Fruit fly (Drosophila melanogaster) whole organism, embryonic: Measurements from ENCODE around the gene CG43638.

Experiments used
- Aef1 ChIP-seq: fragments of 200-800 bp; sonication (Bioruptor generic); IDR thresholded peaks from 3 replicates; pipeline ENCODE4 v1.3.6; 2022; ENCODE audit warnings: missing biosample characterization, missing genetic modification characterization
- Atf6 ChIP-seq: fragments of 200-800 bp; sonication (Bioruptor generic); IDR thresholded peaks from 2 replicates; pipeline ENCODE4 v1.3.6; 2022; ENCODE audit warnings: missing biosample characterization, missing genetic modification characterization
- CG10209 ChIP-seq: fragments of 200-800 bp; sonication (Bioruptor generic); optimal IDR thresholded peaks from 3 replicates; lab custom pipeline; 2017; ENCODE audit warnings: missing biosample characterization, mild to moderate bottlenecking, missing genetic modification characterization, missing genetic modification reagents
- CG10321 ChIP-seq: fragments of 200-800 bp; sonication (Bioruptor generic); IDR thresholded peaks from 2 replicates; pipeline ENCODE4 v1.3.6; 2022; ENCODE audit warnings: missing biosample characterization, missing genetic modification characterization
- CG10543 ChIP-seq: fragments of 200-800 bp; sonication (Bioruptor generic); optimal IDR thresholded peaks from 3 replicates; lab custom pipeline; 2017; ENCODE audit warnings: missing biosample characterization, mild to moderate bottlenecking, missing genetic modification characterization, moderate library complexity
- CG11247 ChIP-seq: fragments of 200-800 bp; sonication (Bioruptor generic); IDR thresholded peaks from 2 replicates; pipeline ENCODE4 v1.3.6; 2022; ENCODE audit warnings: missing biosample characterization, missing genetic modification characterization
- CG12659 ChIP-seq: fragments of 200-800 bp; sonication (Bioruptor generic); optimal IDR thresholded peaks from 3 replicates; lab custom pipeline; 2017; ENCODE audit warnings: mild to moderate bottlenecking, missing biosample characterization, missing genetic modification reagents, missing genetic modification characterization
- CG13287 ChIP-seq: fragments of 200-800 bp; sonication (Bioruptor generic); IDR thresholded peaks from 2 replicates; pipeline ENCODE4 v1.3.6; 2022; ENCODE audit warnings: missing biosample characterization, missing genetic modification characterization; ENCODE audit not compliant: partially characterized antibody
- CG13296 ChIP-seq: fragments of 200-800 bp; sonication (Bioruptor generic); optimal IDR thresholded peaks from 3 replicates; lab custom pipeline; 2018; ENCODE audit warnings: missing biosample characterization, mild to moderate bottlenecking, missing genetic modification characterization
- CG14441 ChIP-seq: fragments of 200-800 bp; sonication (Bioruptor generic); IDR thresholded peaks from 2 replicates; pipeline ENCODE4 v1.3.6; 2022; ENCODE audit warnings: missing biosample characterization, missing genetic modification characterization
- CG17186 ChIP-seq: fragments of 200-800 bp; sonication (Bioruptor generic); optimal IDR thresholded peaks from 3 replicates; lab custom pipeline; 2017; ENCODE audit warnings: missing biosample characterization, missing genetic modification reagents, missing genetic modification characterization
- CG18011 ChIP-seq: fragments of 200-800 bp; sonication (Bioruptor generic); optimal IDR thresholded peaks from 2 replicates; lab custom pipeline; 2017; ENCODE audit warnings: missing biosample characterization, missing genetic modification characterization, mild to moderate bottlenecking, moderate library complexity, missing genotype
- CG2116 ChIP-seq: fragments of 200-800 bp; sonication (Bioruptor generic); optimal IDR thresholded peaks from 3 replicates; lab custom pipeline; 2018; ENCODE audit warnings: missing biosample characterization, mild to moderate bottlenecking, missing genetic modification characterization
- CG3847 ChIP-seq: fragments of 200-800 bp; sonication (Bioruptor generic); IDR thresholded peaks from 2 replicates; pipeline ENCODE4 v1.3.6; 2022; ENCODE audit warnings: missing biosample characterization, missing genetic modification characterization
- CG4854 ChIP-seq: fragments of 200-800 bp; sonication (Bioruptor generic); optimal IDR thresholded peaks from 2 replicates; lab custom pipeline; 2016; ENCODE audit warnings: missing biosample characterization, missing genetic modification characterization, inconsistent platforms
- CG7271 ChIP-seq: fragments of 200-800 bp; sonication (Bioruptor generic); optimal IDR thresholded peaks from 2 replicates; lab custom pipeline; 2018; ENCODE audit warnings: missing biosample characterization, mild to moderate bottlenecking, missing genetic modification characterization, moderate library complexity
- CHES-1-like ChIP-seq: fragments of 200-800 bp; sonication (Bioruptor generic); optimal IDR thresholded peaks from 2 replicates; lab custom pipeline; 2016; ENCODE audit warnings: missing biosample characterization, missing genetic modification characterization
- D ChIP-seq, 2 experiments: fragments of 200-800 bp in 1 of 2; fragments of >200 bp in 1 of 2; sonication (Bioruptor generic) in 1 of 2; optimal IDR thresholded peaks; 2 replicates in 1 of 2; 3 replicates in 1 of 2; lab custom pipeline; 2017; ENCODE audit warnings: mild to moderate bottlenecking in 1 of 2, missing biosample characterization in 1 of 2, missing genetic modification characterization in 1 of 2, missing genetic modification reagents in 1 of 2
- Dfd ChIP-seq, 2 experiments: fragments of >200 bp; optimal IDR thresholded peaks; 2 replicates each; lab custom pipeline; 2017; ENCODE audit warnings: missing biosample characterization in 2 of 2, missing genetic modification characterization in 2 of 2
- Med ChIP-seq: fragments of 200-800 bp; sonication (Bioruptor generic); peaks from one replicate; lab custom pipeline; 2016; ENCODE audit warnings: missing biosample characterization, missing genetic modification characterization, mild to moderate bottlenecking, inconsistent platforms, moderate library complexity
- Mes4 ChIP-seq: fragments of 200-800 bp; sonication (Bioruptor generic); optimal IDR thresholded peaks from 2 replicates; lab custom pipeline; 2016; ENCODE audit warnings: missing biosample characterization, missing genetic modification characterization
- Nf-YC ChIP-seq: fragments of 200-800 bp; optimal IDR thresholded peaks from 3 replicates; lab custom pipeline; 2019; ENCODE audit warnings: missing biosample characterization, mild to moderate bottlenecking, missing genetic modification characterization, moderate library complexity
- Optix ChIP-seq: fragments of 200-800 bp; sonication (Bioruptor generic); IDR thresholded peaks from 3 replicates; pipeline ENCODE4 v1.3.6; 2022; ENCODE audit warnings: missing biosample characterization, missing genetic modification characterization
- Poxn ChIP-seq: fragments of 200-800 bp; sonication (Bioruptor generic); IDR thresholded peaks from 2 replicates; pipeline ENCODE4 v1.3.6; 2022; ENCODE audit warnings: missing biosample characterization, missing genetic modification characterization
- Rx ChIP-seq: fragments of 200-800 bp; sonication (Bioruptor generic); IDR thresholded peaks from 2 replicates; pipeline ENCODE4 v1.3.6; 2022; ENCODE audit warnings: missing biosample characterization, missing genetic modification characterization
- bab2 ChIP-seq: fragments of 200-800 bp; sonication (Bioruptor generic); optimal IDR thresholded peaks from 2 replicates; lab custom pipeline; 2016; ENCODE audit warnings: missing biosample characterization, missing genetic modification characterization
- bigmax ChIP-seq: fragments of 200-800 bp; sonication (Bioruptor generic); optimal IDR thresholded peaks from 2 replicates; lab custom pipeline; 2018; ENCODE audit warnings: missing biosample characterization, mild to moderate bottlenecking, missing genetic modification characterization
- cato ChIP-seq: fragments of 200-800 bp; sonication (Bioruptor generic); optimal IDR thresholded peaks from 2 replicates; lab custom pipeline; 2016; ENCODE audit warnings: missing biosample characterization, missing genetic modification characterization, borderline replicate concordance
- crol ChIP-seq: fragments of 200-800 bp; sonication (Bioruptor generic); IDR thresholded peaks from 2 replicates; pipeline ENCODE4 v1.3.6; 2022; ENCODE audit warnings: missing biosample characterization, missing genetic modification characterization
- dm ChIP-seq: fragments of 200-800 bp; sonication (Bioruptor generic); optimal IDR thresholded peaks from 3 replicates; lab custom pipeline; 2016; ENCODE audit warnings: missing biosample characterization, missing genetic modification characterization
- dmrt99B ChIP-seq: fragments of 200-800 bp; sonication (Bioruptor generic); optimal IDR thresholded peaks from 2 replicates; lab custom pipeline; 2018; ENCODE audit warnings: missing biosample characterization, mild to moderate bottlenecking, missing genetic modification characterization, moderate library complexity
- en ChIP-seq: fragments of 200-800 bp; sonication (Bioruptor generic); optimal IDR thresholded peaks from 2 replicates; lab custom pipeline; 2016; ENCODE audit warnings: missing biosample characterization, missing genetic modification characterization
- fd96Cb ChIP-seq: fragments of 200-800 bp; sonication (Bioruptor generic); optimal IDR thresholded peaks from 2 replicates; lab custom pipeline; 2018; ENCODE audit warnings: missing biosample characterization, mild to moderate bottlenecking, missing genetic modification characterization, moderate library complexity
- grn ChIP-seq: fragments of 200-800 bp; sonication (Bioruptor generic); optimal IDR thresholded peaks from 3 replicates; lab custom pipeline; 2017; ENCODE audit warnings: missing biosample characterization, missing genetic modification characterization
- gro ChIP-seq: fragments of 200-800 bp; sonication (Bioruptor generic); optimal IDR thresholded peaks from 2 replicates; lab custom pipeline; 2016; ENCODE audit warnings: missing biosample characterization, missing genetic modification characterization
- hth ChIP-seq: fragments of >200 bp; optimal IDR thresholded peaks from 2 replicates; lab custom pipeline; 2017; ENCODE audit warnings: inconsistent platforms
- mirr ChIP-seq: fragments of 200-800 bp; sonication (Bioruptor generic); optimal IDR thresholded peaks from 3 replicates; lab custom pipeline; 2018; ENCODE audit warnings: missing biosample characterization, mild to moderate bottlenecking, missing genetic modification characterization
- nau ChIP-seq: fragments of 200-800 bp; sonication (Bioruptor generic); optimal IDR thresholded peaks from 3 replicates; lab custom pipeline; 2017; ENCODE audit warnings: missing biosample characterization, mild to moderate bottlenecking, missing genetic modification characterization, missing genetic modification reagents
- pan ChIP-seq, 4 experiments: fragments of >200 bp in 3 of 4; fragments of 200-800 bp in 1 of 4; sonication (Bioruptor generic) in 1 of 4; optimal IDR thresholded peaks in 3 of 4; IDR thresholded peaks in 1 of 4; 2 replicates each; pipeline versions ENCODE4 v1.3.6 to Lab custom; 2017 to 2022; ENCODE audit warnings: missing biosample characterization in 2 of 4, missing genetic modification characterization in 2 of 4, mixed read lengths in 1 of 4
- pho ChIP-seq: fragments of 200-800 bp; sonication (Bioruptor generic); optimal IDR thresholded peaks from 2 replicates; lab custom pipeline; 2016; ENCODE audit warnings: missing biosample characterization, missing genetic modification characterization
- row ChIP-seq: fragments of 200-800 bp; sonication (Bioruptor generic); IDR thresholded peaks from 3 replicates; pipeline ENCODE4 v1.3.6; 2022; ENCODE audit warnings: missing biosample characterization, missing genetic modification characterization
- salm ChIP-seq: fragments of 200-800 bp; sonication (Bioruptor generic); optimal IDR thresholded peaks from 2 replicates; lab custom pipeline; 2018; ENCODE audit warnings: missing biosample characterization, mild to moderate bottlenecking, missing genetic modification characterization
- sens-2 ChIP-seq: fragments of 200-800 bp; sonication (Bioruptor generic); IDR thresholded peaks from 2 replicates; pipeline ENCODE4 v1.3.6; 2022; ENCODE audit warnings: missing biosample characterization, missing genetic modification characterization
- sna ChIP-seq: fragments of 200-800 bp; sonication (Bioruptor generic); IDR thresholded peaks from 2 replicates; pipeline ENCODE4 v1.3.6; 2022; ENCODE audit warnings: missing biosample characterization, missing genetic modification characterization; ENCODE audit not compliant: partially characterized antibody
- sob ChIP-seq: fragments of 200-800 bp; sonication (Bioruptor generic); IDR thresholded peaks from 2 replicates; pipeline ENCODE4 v1.3.6; 2022; ENCODE audit warnings: missing biosample characterization, missing genetic modification characterization
- unc-4 ChIP-seq: fragments of 200-800 bp; sonication (Bioruptor generic); IDR thresholded peaks from 2 replicates; pipeline ENCODE4 v1.3.6; 2022; ENCODE audit warnings: missing biosample characterization, missing genetic modification characterization; ENCODE audit not compliant: partially characterized antibody
- vnd ChIP-seq: fragments of 200-800 bp; sonication (Bioruptor generic); IDR thresholded peaks from 3 replicates; pipeline ENCODE4 v1.3.6; 2022; ENCODE audit warnings: missing biosample characterization, missing genetic modification characterization; ENCODE audit not compliant: partially characterized antibody

CG43638 gene

DNA sequence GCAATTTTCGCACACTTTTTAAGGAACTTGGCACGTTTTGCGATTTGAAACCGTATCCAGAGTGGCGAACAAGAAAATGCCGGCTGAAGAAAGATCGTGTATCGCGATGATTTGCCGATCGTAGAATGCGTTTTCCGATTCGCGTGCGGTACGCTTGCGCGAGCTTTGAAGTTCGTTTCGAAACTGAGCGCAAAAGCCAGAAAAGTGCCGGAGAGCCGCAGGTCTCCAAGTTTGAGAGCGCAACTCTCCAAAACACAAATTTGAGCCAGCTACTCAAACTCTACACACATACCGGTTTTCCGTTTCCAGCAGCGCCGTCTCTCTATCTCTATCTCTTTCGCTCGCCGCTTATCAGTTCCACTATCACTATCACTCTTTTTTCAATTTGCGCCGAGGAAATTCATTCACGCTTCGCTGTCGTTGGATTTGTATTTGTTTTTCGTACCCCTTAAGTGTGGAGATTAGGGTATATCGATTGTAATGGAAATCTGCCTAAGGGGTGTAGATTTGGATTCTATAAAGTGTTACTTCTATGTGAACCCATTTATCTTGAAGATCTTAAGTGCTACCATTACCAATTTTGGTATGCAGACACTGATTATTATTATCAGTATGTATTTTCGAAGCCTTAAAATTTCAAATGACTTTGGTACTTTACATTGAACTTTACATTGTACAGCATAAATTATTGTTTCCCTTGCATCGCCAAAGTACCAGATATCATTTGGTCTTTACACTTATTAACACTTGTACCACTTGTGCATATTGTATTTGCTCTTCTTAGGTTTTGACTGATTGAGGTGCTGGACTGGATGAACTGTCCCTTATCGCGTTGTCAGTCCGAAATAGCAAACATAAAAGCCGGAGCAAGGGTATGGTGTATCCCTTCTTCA lies 12.2 kb downstream of the CG43638 start (continued):
- peak; percentile 29 for TF ChIP-seq mirr
- peak; percentile 91 for TF ChIP-seq row (GFP tag; lab: Robert Waterston, UW)
- TF ChIP-seq cato (GFP tag; lab: Kevin White, UChicago) = peak; percentile 56
- TF ChIP-seq CG13287 (GFP tag; lab: Robert Waterston, UW) = peak; percentile 45; the same call in 1 of the 2 replicates
- peak; percentile 47 for TF ChIP-seq CG14441
- TF ChIP-seq en (GFP tag; lab: Kevin White, UChicago) = peak; percentile 37
- TF ChIP-seq CG10209 (GFP tag; lab: Kevin White, UChicago) = peak; percentile 69
- no peak for TF ChIP-seq sna (GFP tag; lab: Robert Waterston, UW)
- TF ChIP-seq CG12659 (GFP tag; lab: Kevin White, UChicago) = peak; percentile 60
- TF ChIP-seq CG7271 (tag; lab: Kevin White, UChicago) = no peak
- no peak for TF ChIP-seq CG18011 (GFP tag; lab: Kevin White, UChicago)
- no peak for TF ChIP-seq bigmax (GFP tag; lab: Kevin White, UChicago)
- no peak for TF ChIP-seq Poxn (GFP tag; lab: Robert Waterston, UW)
- peak; percentile 87 for TF ChIP-seq Med (GFP tag; lab: Kevin White, UChicago)
- no peak for TF ChIP-seq CG11247 (GFP tag; lab: Robert Waterston, UW)
- TF ChIP-seq D (optimal IDR thresholded peaks at IDR 0.05; lab: Kevin White, UChicago) = no peak
- TF ChIP-seq D (GFP tag; optimal IDR thresholded peaks at IDR 0.05; lab: Kevin White, UChicago) = peak; percentile 63
- peak; percentile 77 for TF ChIP-seq CG10543
- peak; percentile 56 for TF ChIP-seq CG4854 (GFP tag; lab: Kevin White, UChicago)
- no peak for TF ChIP-seq CG10321 (GFP tag; lab: Robert Waterston, UW)
- TF ChIP-seq CG3847 = peak; percentile 30
- TF ChIP-seq fd96Cb (tag; lab: Kevin White, UChicago) = peak; percentile 85
- peak; percentile 62 for TF ChIP-seq pho
- TF ChIP-seq grn (GFP tag; lab: Kevin White, UChicago) = peak; percentile 98
- TF ChIP-seq CG17186 (GFP tag; lab: Kevin White, UChicago) = peak; percentile 51
- peak; percentile 31 for TF ChIP-seq dm (GFP tag; lab: Kevin White, UChicago)
- peak; percentile 65 for TF ChIP-seq nau
- peak; percentile 67 for TF ChIP-seq bab2 (GFP tag; lab: Kevin White, UChicago)
- TF ChIP-seq hth = no peak
- TF ChIP-seq CG2116 (GFP tag; lab: Kevin White, UChicago) = peak; percentile 20
- TF ChIP-seq CG13296 (GFP tag; lab: Kevin White, UChicago) = peak; percentile 37
- TF ChIP-seq Mes4 (GFP tag; lab: Kevin White, UChicago) = peak; percentile 66
- TF ChIP-seq Nf-YC (tag; lab: Kevin White, UChicago) = no peak
- no peak for TF ChIP-seq crol (GFP tag; lab: Robert Waterston, UW)
- TF ChIP-seq dmrt99B = peak; percentile 78
- no peak for TF ChIP-seq gro
- TF ChIP-seq sob (GFP tag; lab: Robert Waterston, UW) = no peak; the same call in 1 of the 2 replicates
- TF ChIP-seq Rx (GFP tag; lab: Robert Waterston, UW) = peak; percentile 47
- TF ChIP-seq salm (tag; lab: Kevin White, UChicago) = no peak
- TF ChIP-seq vnd (GFP tag; lab: Robert Waterston, UW) = no peak
- 0 out of 2 replicates have a peak, but pooled peaks have one; percentile 22 for TF ChIP-seq sens-2 (GFP tag; lab: Robert Waterston, UW)
- no peak for TF ChIP-seq unc-4
- peak; percentile 64; the same call in 1 of the 2 replicates for TF ChIP-seq Atf6 (GFP tag; lab: Robert Waterston, UW)
- no peak for TF ChIP-seq Dfd (GFP tag; optimal IDR thresholded peaks at IDR 0.05; lab: Kevin White, UChicago)
- peak; percentile 42 for TF ChIP-seq CHES-1-like
- peak; percentile 57; the same call in 2 of the 3 replicates for TF ChIP-seq Aef1 (GFP tag; lab: Robert Waterston, UW)
- no peak for TF ChIP-seq Optix
- peak in 1 of 2 experiments; percentile 64 for TF ChIP-seq pan (optimal IDR thresholded peaks at IDR 0.05; lab: Kevin White, UChicago)
- peak in 1 of 2 experiments; percentile 60 for TF ChIP-seq pan (GFP tag; optimal IDR thresholded peaks at IDR 0.05 in 1 of 2, IDR thresholded peaks at IDR 0.05 in 1 of 2)
